Fruit fly (Drosophila melanogaster) whole organism, embryonic: ENCODE data around the gene CG43448.

Source experiments
- Adf1 ChIP-seq: fragments of 200-800 bp; sonication (Bioruptor generic); IDR thresholded peaks from 2 replicates; pipeline ENCODE4 v1.3.6; 2022; ENCODE audit warnings: missing biosample characterization, missing genetic modification characterization
- Antp ChIP-seq: fragments of 200-800 bp; sonication (Bioruptor generic); optimal IDR thresholded peaks from 3 replicates; lab custom pipeline; 2016; ENCODE audit warnings: missing biosample characterization, missing genetic modification characterization
- CG10979 ChIP-seq: fragments of 200-800 bp; sonication (Bioruptor generic); optimal IDR thresholded peaks from 2 replicates; lab custom pipeline; 2018; ENCODE audit warnings: missing biosample characterization, mild to moderate bottlenecking, missing genetic modification characterization, moderate library complexity
- CG12071 ChIP-seq: fragments of 200-800 bp; sonication (Bioruptor generic); optimal IDR thresholded peaks from 3 replicates; lab custom pipeline; 2018; ENCODE audit warnings: missing biosample characterization, mild to moderate bottlenecking, missing genetic modification characterization
- CG12219 ChIP-seq: fragments of 200-800 bp; sonication (Bioruptor generic); optimal IDR thresholded peaks from 3 replicates; lab custom pipeline; 2018; ENCODE audit warnings: missing biosample characterization, mild to moderate bottlenecking, missing genetic modification characterization
- CG12769 ChIP-seq: fragments of 200-800 bp; sonication (Bioruptor generic); optimal IDR thresholded peaks from 2 replicates; lab custom pipeline; 2019; ENCODE audit warnings: missing biosample characterization, mild to moderate bottlenecking, missing genetic modification characterization, moderate library complexity
- CG13287 ChIP-seq: fragments of 200-800 bp; sonication (Bioruptor generic); IDR thresholded peaks from 2 replicates; pipeline ENCODE4 v1.3.6; 2022; ENCODE audit warnings: missing biosample characterization, missing genetic modification characterization; ENCODE audit not compliant: partially characterized antibody
- CG13296 ChIP-seq: fragments of 200-800 bp; sonication (Bioruptor generic); optimal IDR thresholded peaks from 3 replicates; lab custom pipeline; 2018; ENCODE audit warnings: missing biosample characterization, mild to moderate bottlenecking, missing genetic modification characterization
- CG13624 ChIP-seq: fragments of 200-800 bp; sonication (Bioruptor generic); optimal IDR thresholded peaks from 2 replicates; lab custom pipeline; 2016; ENCODE audit warnings: missing biosample characterization, missing genetic modification characterization
- CG1602 ChIP-seq: fragments of 200-800 bp; sonication (Bioruptor generic); optimal IDR thresholded peaks from 3 replicates; lab custom pipeline; 2016; ENCODE audit warnings: missing biosample characterization, missing genetic modification characterization
- CG17912 ChIP-seq: fragments of 200-800 bp; sonication (Bioruptor generic); optimal IDR thresholded peaks from 2 replicates; lab custom pipeline; 2018; ENCODE audit warnings: missing biosample characterization, mild to moderate bottlenecking, missing genetic modification characterization
- CG4328 ChIP-seq: fragments of 200-800 bp; sonication (Bioruptor generic); optimal IDR thresholded peaks from 3 replicates; lab custom pipeline; 2017; ENCODE audit warnings: missing biosample characterization, missing genetic modification reagents, missing genetic modification characterization
- CG6765 ChIP-seq: fragments of 200-800 bp; sonication (Bioruptor generic); optimal IDR thresholded peaks from 3 replicates; lab custom pipeline; 2017; ENCODE audit warnings: missing biosample characterization, mild to moderate bottlenecking, missing genetic modification characterization
- CG7372 ChIP-seq: fragments of 200-800 bp; sonication (Bioruptor generic); IDR thresholded peaks from 2 replicates; pipeline ENCODE4 v1.3.6; 2022; ENCODE audit warnings: missing biosample characterization, missing genetic modification characterization
- CG8281 ChIP-seq: fragments of 200-800 bp; sonication (Bioruptor generic); optimal IDR thresholded peaks from 2 replicates; lab custom pipeline; 2018; ENCODE audit warnings: missing biosample characterization, mild to moderate bottlenecking, missing genetic modification characterization, moderate library complexity
- CG8290 ChIP-seq, 3 experiments: fragments of 200-800 bp; sonication (Bioruptor generic); optimal IDR thresholded peaks; 2 replicates each; lab custom pipeline; 2016 to 2019; ENCODE audit warnings: missing biosample characterization in 3 of 3, missing genetic modification characterization in 3 of 3, mild to moderate bottlenecking in 2 of 3, moderate library complexity in 1 of 3
- CG9932 ChIP-seq: fragments of 200-800 bp; sonication (Bioruptor generic); IDR thresholded peaks from 2 replicates; pipeline ENCODE4 v1.3.6; 2022; ENCODE audit warnings: missing biosample characterization, missing genetic modification characterization
- Dfd ChIP-seq, 2 experiments: fragments of >200 bp; optimal IDR thresholded peaks; 2 replicates each; lab custom pipeline; 2017; ENCODE audit warnings: missing biosample characterization in 2 of 2, missing genetic modification characterization in 2 of 2
- Doc3 ChIP-seq: fragments of 200-800 bp; sonication (Bioruptor generic); IDR thresholded peaks from 3 replicates; pipeline ENCODE4 v1.3.6; 2022; ENCODE audit warnings: missing biosample characterization, missing genetic modification characterization; ENCODE audit not compliant: partially characterized antibody
- Hr78 ChIP-seq, 2 experiments: fragments of 200-800 bp in 1 of 2; fragments of >200 bp in 1 of 2; sonication (Bioruptor generic) in 1 of 2; optimal IDR thresholded peaks; 2 replicates each; lab custom pipeline; 2017 to 2019; ENCODE audit warnings: missing biosample characterization in 2 of 2, missing genetic modification characterization in 2 of 2, mild to moderate bottlenecking in 1 of 2, moderate library complexity in 1 of 2
- Opbp ChIP-seq: fragments of 200-800 bp; sonication (Bioruptor generic); IDR thresholded peaks from 3 replicates; pipeline ENCODE4 v1.3.6; 2022; ENCODE audit warnings: missing biosample characterization, missing genetic modification characterization; ENCODE audit not compliant: partially characterized antibody
- Pdp1 ChIP-seq, 2 experiments: fragments of 200-800 bp; sonication (Bioruptor generic); optimal IDR thresholded peaks; 3 replicates each; lab custom pipeline; 2016; ENCODE audit warnings: missing biosample characterization in 2 of 2, missing genetic modification characterization in 2 of 2, mild to moderate bottlenecking in 1 of 2, moderate library complexity in 1 of 2
- Ptx1 ChIP-seq: fragments of 200-800 bp; sonication (Bioruptor generic); IDR thresholded peaks from 2 replicates; pipeline ENCODE4 v1.3.6; 2022; ENCODE audit warnings: missing biosample characterization, missing genetic modification characterization
- Rx ChIP-seq: fragments of 200-800 bp; sonication (Bioruptor generic); IDR thresholded peaks from 2 replicates; pipeline ENCODE4 v1.3.6; 2022; ENCODE audit warnings: missing biosample characterization, missing genetic modification characterization
- Sox102F ChIP-seq: fragments of 200-800 bp; sonication (Bioruptor generic); optimal IDR thresholded peaks from 2 replicates; lab custom pipeline; 2018; ENCODE audit warnings: missing biosample characterization, mild to moderate bottlenecking, missing genetic modification characterization, moderate library complexity
- Trl ChIP-seq, 3 experiments: fragments of >200 bp in 2 of 3; fragments of 200-800 bp in 1 of 3; sonication (Bioruptor generic) in 1 of 3; optimal IDR thresholded peaks; 2 replicates in 1 of 3; 3 replicates in 2 of 3; lab custom pipeline; 2016 to 2017; ENCODE audit warnings: missing biosample characterization in 1 of 3, missing genetic modification characterization in 1 of 3
- Vsx1 ChIP-seq: fragments of 200-800 bp; sonication (Bioruptor generic); optimal IDR thresholded peaks from 2 replicates; lab custom pipeline; 2017; ENCODE audit warnings: missing biosample characterization, mild to moderate bottlenecking, missing genetic modification characterization, missing genetic modification reagents
- abd-A ChIP-seq: fragments of 200-800 bp; sonication (Bioruptor generic); optimal IDR thresholded peaks from 3 replicates; lab custom pipeline; 2019; ENCODE audit warnings: missing biosample characterization, mild to moderate bottlenecking, missing genetic modification characterization, moderate library complexity
- cad ChIP-seq: fragments of >200 bp; optimal IDR thresholded peaks from 2 replicates; lab custom pipeline; 2017; ENCODE audit warnings: missing biosample characterization, missing genetic modification characterization
- caup ChIP-seq: fragments of 200-800 bp; sonication (Bioruptor generic); optimal IDR thresholded peaks from 3 replicates; lab custom pipeline; 2017; ENCODE audit warnings: missing biosample characterization, mild to moderate bottlenecking, missing genetic modification characterization, moderate library complexity; ENCODE audit not compliant: severe bottlenecking
- chinmo ChIP-seq: fragments of 200-800 bp; sonication (Bioruptor generic); IDR thresholded peaks from 4 replicates; pipeline ENCODE4 v1.3.6; 2022; ENCODE audit warnings: missing biosample characterization, missing genetic modification characterization; ENCODE audit not compliant: partially characterized antibody
- corto ChIP-seq: fragments of 200-800 bp; sonication (Bioruptor generic); optimal IDR thresholded peaks from 2 replicates; lab custom pipeline; 2016; ENCODE audit warnings: missing biosample characterization, mild to moderate bottlenecking, missing genetic modification characterization, moderate library complexity
- croc ChIP-seq: fragments of 200-800 bp; sonication (Bioruptor generic); conservative IDR thresholded peaks from 3 replicates; pipeline ENCODE4 v1.3.6; 2022; ENCODE audit warnings: missing biosample characterization, missing genetic modification characterization
- crol ChIP-seq: fragments of 200-800 bp; sonication (Bioruptor generic); IDR thresholded peaks from 2 replicates; pipeline ENCODE4 v1.3.6; 2022; ENCODE audit warnings: missing biosample characterization, missing genetic modification characterization
- gsb-n ChIP-seq: fragments of 200-800 bp; sonication (Bioruptor generic); optimal IDR thresholded peaks from 3 replicates; lab custom pipeline; 2018; ENCODE audit warnings: missing biosample characterization, mild to moderate bottlenecking, missing genetic modification characterization
- jigr1 ChIP-seq: fragments of 200-800 bp; sonication (Bioruptor generic); IDR thresholded peaks from 3 replicates; pipeline ENCODE4 v1.3.6; 2022; ENCODE audit warnings: missing biosample characterization, missing genetic modification characterization
- kay ChIP-seq: fragments of 200-800 bp; sonication (Bioruptor generic); optimal IDR thresholded peaks from 2 replicates; lab custom pipeline; 2016; ENCODE audit warnings: missing biosample characterization, missing genetic modification characterization
- oc ChIP-seq: fragments of 200-800 bp; sonication (Bioruptor generic); optimal IDR thresholded peaks from 2 replicates; lab custom pipeline; 2018; ENCODE audit warnings: missing biosample characterization, mild to moderate bottlenecking, missing genetic modification characterization, moderate library complexity
- odd ChIP-seq: fragments of 200-800 bp; sonication (Bioruptor generic); optimal IDR thresholded peaks from 2 replicates; lab custom pipeline; 2017; ENCODE audit warnings: missing biosample characterization, mild to moderate bottlenecking, missing genetic modification characterization
- pan ChIP-seq, 4 experiments: fragments of >200 bp in 3 of 4; fragments of 200-800 bp in 1 of 4; sonication (Bioruptor generic) in 1 of 4; optimal IDR thresholded peaks in 3 of 4; IDR thresholded peaks in 1 of 4; 2 replicates each; pipeline versions ENCODE4 v1.3.6 to Lab custom; 2017 to 2022; ENCODE audit warnings: missing biosample characterization in 2 of 4, missing genetic modification characterization in 2 of 4, mixed read lengths in 1 of 4
- pros ChIP-seq: fragments of 200-800 bp; sonication (Bioruptor generic); optimal IDR thresholded peaks from 3 replicates; lab custom pipeline; 2019; ENCODE audit warnings: missing biosample characterization, mild to moderate bottlenecking, missing genetic modification characterization, moderate library complexity
- sd ChIP-seq: fragments of 200-800 bp; sonication (Bioruptor generic); optimal IDR thresholded peaks from 3 replicates; lab custom pipeline; 2018; ENCODE audit warnings: missing biosample characterization, mild to moderate bottlenecking, missing genetic modification characterization, moderate library complexity
- stwl ChIP-seq: fragments of 200-800 bp; sonication (Bioruptor generic); optimal IDR thresholded peaks from 3 replicates; lab custom pipeline; 2018; ENCODE audit warnings: missing biosample characterization, mild to moderate bottlenecking, missing genetic modification characterization, moderate library complexity
- sug ChIP-seq: fragments of 200-800 bp; optimal IDR thresholded peaks from 2 replicates; lab custom pipeline; 2019; ENCODE audit warnings: missing biosample characterization, mild to moderate bottlenecking, missing genetic modification characterization, moderate library complexity
- tap ChIP-seq: fragments of 200-800 bp; optimal IDR thresholded peaks from 3 replicates; lab custom pipeline; 2019; ENCODE audit warnings: missing biosample characterization, mild to moderate bottlenecking, missing genetic modification characterization, moderate library complexity
- tgo ChIP-seq: fragments of 200-800 bp; sonication (Bioruptor generic); IDR thresholded peaks from 3 replicates; pipeline ENCODE4 v1.3.6; 2022; ENCODE audit warnings: missing biosample characterization, missing genetic modification characterization
- unc-4 ChIP-seq: fragments of 200-800 bp; sonication (Bioruptor generic); IDR thresholded peaks from 2 replicates; pipeline ENCODE4 v1.3.6; 2022; ENCODE audit warnings: missing biosample characterization, missing genetic modification characterization; ENCODE audit not compliant: partially characterized antibody
- vfl ChIP-seq: fragments of 200-800 bp; sonication (Bioruptor generic); optimal IDR thresholded peaks from 2 replicates; lab custom pipeline; 2016; ENCODE audit warnings: missing biosample characterization, missing genetic modification characterization

CG43448 gene

dm6 chr3R:30191047-30191446 is 46.5 kb downstream of the CG43448 start, which contains the start of gene CG9747 (continued):
- peak; percentile 92 for TF ChIP-seq chinmo (GFP tag; lab: Robert Waterston, UW)
- no peak for TF ChIP-seq kay (GFP tag; lab: Kevin White, UChicago)
- peak; percentile 92 for TF ChIP-seq pros (GFP tag; lab: Kevin White, UChicago)
- no peak for TF ChIP-seq corto (GFP tag; lab: Kevin White, UChicago)
- TF ChIP-seq Opbp (GFP tag; lab: Robert Waterston, UW), result no peak
- no peak for TF ChIP-seq jigr1 (GFP tag; lab: Robert Waterston, UW)
- TF ChIP-seq CG10979 (tag; lab: Kevin White, UChicago), result no peak
- no peak for TF ChIP-seq unc-4 (GFP tag; lab: Robert Waterston, UW)
- peak; percentile 4; the same call in 1 of the 2 replicates for TF ChIP-seq CG9932 (GFP tag; lab: Robert Waterston, UW)
- TF ChIP-seq tgo (GFP tag; lab: Robert Waterston, UW), result no peak
- TF ChIP-seq CG12219 (GFP tag; lab: Kevin White, UChicago), result no peak
- no peak for TF ChIP-seq Trl (optimal IDR thresholded peaks at IDR 0.05; lab: Kevin White, UChicago)
- TF ChIP-seq Trl (GFP tag; optimal IDR thresholded peaks at IDR 0.05; lab: Kevin White, UChicago), result no peak
- TF ChIP-seq Ptx1, result no peak
- no peak for TF ChIP-seq cad
- no peak for TF ChIP-seq gsb-n
- TF ChIP-seq CG8281 (tag; lab: Kevin White, UChicago), result peak; percentile 98
- no peak for TF ChIP-seq caup
- TF ChIP-seq sd (tag; lab: Kevin White, UChicago), result peak; percentile 18
- TF ChIP-seq CG13287 (GFP tag; lab: Robert Waterston, UW), result peak; percentile 14; the same call in 1 of the 2 replicates
- TF ChIP-seq oc, result peak; percentile 28
- 0 out of 2 replicates have a peak, but pooled peaks have one; percentile 9 for TF ChIP-seq crol (GFP tag; lab: Robert Waterston, UW)
- TF ChIP-seq croc (GFP tag; lab: Robert Waterston, UW), result no peak
- TF ChIP-seq CG12769 (tag; lab: Kevin White, UChicago), result peak; percentile 82
- TF ChIP-seq CG4328 (GFP tag; lab: Kevin White, UChicago), result no peak
- TF ChIP-seq Antp (GFP tag; lab: Kevin White, UChicago), result no peak
- no peak for TF ChIP-seq Dfd (GFP tag; optimal IDR thresholded peaks at IDR 0.05; lab: Kevin White, UChicago)
- TF ChIP-seq CG13624 (GFP tag; lab: Kevin White, UChicago), result no peak
- no peak for TF ChIP-seq stwl
- no peak for TF ChIP-seq tap (tag; lab: Kevin White, UChicago)
- TF ChIP-seq pan (optimal IDR thresholded peaks at IDR 0.05; lab: Kevin White, UChicago), result no peak
- TF ChIP-seq pan (GFP tag; optimal IDR thresholded peaks at IDR 0.05 in 1 of 2, IDR thresholded peaks at IDR 0.05 in 1 of 2), result no peak
- TF ChIP-seq CG8290 (GFP tag; optimal IDR thresholded peaks at IDR 0.05; lab: Kevin White, UChicago), result no peak
- TF ChIP-seq CG8290 (tag; optimal IDR thresholded peaks at IDR 0.05; lab: Kevin White, UChicago), result peak in 1 of 2 experiments; percentile 10
- no peak for TF ChIP-seq Sox102F (GFP tag; lab: Kevin White, UChicago)
- no peak for TF ChIP-seq CG17912 (GFP tag; lab: Kevin White, UChicago)
- peak; percentile 58 for TF ChIP-seq abd-A (tag; lab: Kevin White, UChicago)
- TF ChIP-seq vfl, result no peak
- no peak for TF ChIP-seq Rx (GFP tag; lab: Robert Waterston, UW)
- TF ChIP-seq Vsx1, result no peak
- no peak for TF ChIP-seq odd (GFP tag; lab: Kevin White, UChicago)
- peak; percentile 11 for TF ChIP-seq CG13296
- peak in 1 of 2 experiments; percentile 48 for TF ChIP-seq Pdp1 (GFP tag; optimal IDR thresholded peaks at IDR 0.05; lab: Kevin White, UChicago)
- no peak for TF ChIP-seq CG12071 (GFP tag; lab: Kevin White, UChicago)
- no peak for TF ChIP-seq CG7372 (GFP tag; lab: Robert Waterston, UW)
- TF ChIP-seq sug (tag; lab: Kevin White, UChicago), result no peak
- no peak for TF ChIP-seq CG1602 (GFP tag; lab: Kevin White, UChicago)
- peak in 1 of 2 experiments; percentile 41 for TF ChIP-seq Hr78 (GFP tag; optimal IDR thresholded peaks at IDR 0.05; lab: Kevin White, UChicago)
- TF ChIP-seq Doc3 (GFP tag; lab: Robert Waterston, UW), result no peak
- peak; percentile 10 for TF ChIP-seq CG6765 (GFP tag; lab: Kevin White, UChicago)
- TF ChIP-seq Adf1 (GFP tag; lab: Robert Waterston, UW), result peak; percentile 79
